Fruit fly (Drosophila melanogaster): ENCODE data around the gene Sfp33A3.

dm6 chr2L:11874890-11875289 lies 35.2 kb downstream of the Sfp33A3 start:
- TF ChIP-seq psq (optimal IDR thresholded peaks at IDR 0.05) (no peak), CG8478 (optimal IDR thresholded peaks at IDR 0.05) (no peak), Dll (optimal IDR thresholded peaks at IDR 0.05) (no peak), pan (optimal IDR thresholded peaks at IDR 0.05) (no peak)
